Fruit fly (Drosophila melanogaster) whole organism, pupa: ENCODE results near the gene CG14965.

Source experiments
- CG10348 ChIP-seq: fragments of 200-800 bp; sonication (Bioruptor generic); IDR thresholded peaks from 2 replicates; pipeline ENCODE4 v1.3.6; 2022; ENCODE audit warnings: missing biosample characterization, missing genetic modification characterization
- CG15710 ChIP-seq: fragments of 200-800 bp; sonication (Bioruptor generic); optimal IDR thresholded peaks from 2 replicates; lab custom pipeline; 2018; ENCODE audit warnings: missing biosample characterization, mild to moderate bottlenecking, missing genetic modification characterization, moderate library complexity
- CG17806 ChIP-seq: fragments of 200-800 bp; sonication (Bioruptor generic); optimal IDR thresholded peaks from 2 replicates; lab custom pipeline; 2018; ENCODE audit warnings: missing biosample characterization, mild to moderate bottlenecking, missing genetic modification characterization, moderate library complexity
- CG4496 ChIP-seq: fragments of 200-800 bp; sonication (Bioruptor generic); IDR thresholded peaks from 3 replicates; pipeline ENCODE4 v1.3.6; 2022; ENCODE audit warnings: missing biosample characterization, missing genetic modification characterization
- CG8159 ChIP-seq: fragments of 200-800 bp; sonication (Bioruptor generic); optimal IDR thresholded peaks from 3 replicates; lab custom pipeline; 2018; ENCODE audit warnings: missing biosample characterization, mild to moderate bottlenecking, missing genetic modification characterization, moderate library complexity
- CG9948 ChIP-seq: fragments of 200-800 bp; sonication (Bioruptor generic); optimal IDR thresholded peaks from 2 replicates; lab custom pipeline; 2018; ENCODE audit warnings: missing biosample characterization, mild to moderate bottlenecking, missing genetic modification characterization, moderate library complexity
- EcR ChIP-seq: fragments of 200-800 bp; sonication (Bioruptor generic); optimal IDR thresholded peaks from 3 replicates; lab custom pipeline; 2019; ENCODE audit warnings: missing biosample characterization, missing genetic modification characterization, mild to moderate bottlenecking, moderate library complexity, missing genetic modification reagents
- gl ChIP-seq: fragments of 200-800 bp; sonication (Bioruptor generic); optimal IDR thresholded peaks from 2 replicates; lab custom pipeline; 2018; ENCODE audit warnings: missing biosample characterization, mild to moderate bottlenecking, missing genetic modification characterization
- rn ChIP-seq: fragments of 200-800 bp; sonication (Bioruptor generic); IDR thresholded peaks from 2 replicates; pipeline ENCODE4 v1.3.6; 2022; ENCODE audit warnings: missing biosample characterization, missing genetic modification characterization

dm6 chr3L:3141411-3141810, 50.9 kb downstream of the CG14965 start:
- TF ChIP-seq EcR (GFP tag; lab: Kevin White, UChicago) (no peak), CG9948 (no peak), CG4496 (GFP tag; lab: Robert Waterston, UW) (no peak), CG8159 (tag; lab: Kevin White, UChicago) (no peak), CG15710 (tag; lab: Kevin White, UChicago) (no peak), gl (no peak), rn (GFP tag; lab: Robert Waterston, UW) (no peak), CG10348 (GFP tag; lab: Robert Waterston, UW) (no peak), CG17806 (tag; lab: Kevin White, UChicago) (no peak)
